Fruit fly (Drosophila melanogaster) whole organism, prepupa: ENCODE measurements around the gene CG12206.

Source experiments
- CG10631 ChIP-seq: fragments of 200-800 bp; sonication (Bioruptor generic); optimal IDR thresholded peaks from 2 replicates; lab custom pipeline; 2016; ENCODE audit warnings: missing biosample characterization, missing genetic modification characterization
- CG10669 ChIP-seq: fragments of 200-800 bp; sonication (Bioruptor generic); optimal IDR thresholded peaks from 3 replicates; lab custom pipeline; 2018; ENCODE audit warnings: missing biosample characterization, mild to moderate bottlenecking, missing genetic modification characterization, moderate library complexity
- CG11762 ChIP-seq: fragments of 200-800 bp; sonication (Bioruptor generic); optimal IDR thresholded peaks from 3 replicates; lab custom pipeline; 2016; ENCODE audit warnings: missing biosample characterization, missing genetic modification characterization; ENCODE audit not compliant: insufficient read depth
- CG11902 ChIP-seq: fragments of 200-800 bp; sonication (Bioruptor generic); optimal IDR thresholded peaks from 3 replicates; lab custom pipeline; 2016; ENCODE audit warnings: missing biosample characterization, missing genetic modification characterization
- CG15336 ChIP-seq: fragments of 200-800 bp; sonication (Bioruptor generic); IDR thresholded peaks from 2 replicates; pipeline ENCODE4 v1.3.6; 2022; ENCODE audit warnings: missing biosample characterization, missing genetic modification characterization
- CG1621 ChIP-seq: fragments of 200-800 bp; sonication (Bioruptor generic); optimal IDR thresholded peaks from 3 replicates; lab custom pipeline; 2018; ENCODE audit warnings: missing biosample characterization, mild to moderate bottlenecking, missing genetic modification characterization
- CG16779 ChIP-seq: fragments of 200-800 bp; sonication (Bioruptor generic); optimal IDR thresholded peaks from 3 replicates; lab custom pipeline; 2017; ENCODE audit warnings: missing biosample characterization, mild to moderate bottlenecking, missing genetic modification characterization
- CG3032 ChIP-seq: fragments of 200-800 bp; optimal IDR thresholded peaks from 2 replicates; lab custom pipeline; 2019; ENCODE audit warnings: missing biosample characterization, mild to moderate bottlenecking, missing genetic modification characterization, moderate library complexity
- CG32006 ChIP-seq: fragments of 200-800 bp; sonication (Bioruptor generic); optimal IDR thresholded peaks from 3 replicates; lab custom pipeline; 2017; ENCODE audit warnings: missing biosample characterization, mild to moderate bottlenecking, missing genetic modification characterization
- CG34406 ChIP-seq: fragments of 200-800 bp; sonication (Bioruptor generic); optimal IDR thresholded peaks from 3 replicates; lab custom pipeline; 2016; ENCODE audit warnings: missing biosample characterization, missing genetic modification characterization
- CG3919 ChIP-seq: fragments of 200-800 bp; sonication (Bioruptor generic); optimal IDR thresholded peaks from 3 replicates; lab custom pipeline; 2016; ENCODE audit warnings: missing biosample characterization, missing genetic modification characterization
- CG6163 ChIP-seq: fragments of 200-800 bp; sonication (Bioruptor generic); IDR thresholded peaks from 3 replicates; pipeline ENCODE4 v1.3.6; 2022; ENCODE audit warnings: missing biosample characterization, missing genetic modification characterization
- CG6276 ChIP-seq: fragments of 200-800 bp; sonication (Bioruptor generic); optimal IDR thresholded peaks from 2 replicates; lab custom pipeline; 2017; ENCODE audit warnings: missing biosample characterization, mild to moderate bottlenecking, missing genetic modification characterization
- CG6792 ChIP-seq: fragments of 200-800 bp; sonication (Bioruptor generic); optimal IDR thresholded peaks from 3 replicates; lab custom pipeline; 2016; ENCODE audit warnings: missing biosample characterization, missing genetic modification characterization
- CG6808 ChIP-seq: fragments of 200-800 bp; sonication (Bioruptor generic); optimal IDR thresholded peaks from 3 replicates; lab custom pipeline; 2017; ENCODE audit warnings: missing biosample characterization, missing genetic modification characterization, mild to moderate bottlenecking, moderate library complexity, missing genetic modification reagents
- CG6854 ChIP-seq: fragments of 200-800 bp; sonication (Bioruptor generic); optimal IDR thresholded peaks from 2 replicates; lab custom pipeline; 2017; ENCODE audit warnings: missing biosample characterization, mild to moderate bottlenecking, missing genetic modification characterization
- CG7368 ChIP-seq: fragments of 200-800 bp; sonication (Bioruptor generic); optimal IDR thresholded peaks from 3 replicates; lab custom pipeline; 2016; ENCODE audit warnings: missing biosample characterization, missing genetic modification characterization
- CG8119 ChIP-seq: fragments of 200-800 bp; sonication (Bioruptor generic); IDR thresholded peaks from 3 replicates; pipeline ENCODE4 v1.3.6; 2022; ENCODE audit warnings: missing biosample characterization, missing genetic modification characterization
- CG8319 ChIP-seq: fragments of 200-800 bp; sonication (Bioruptor generic); optimal IDR thresholded peaks from 3 replicates; lab custom pipeline; 2016; ENCODE audit warnings: missing biosample characterization, missing genetic modification characterization
- CG9139 ChIP-seq: fragments of 200-800 bp; sonication (Bioruptor generic); optimal IDR thresholded peaks from 3 replicates; lab custom pipeline; 2017; ENCODE audit warnings: missing biosample characterization, mild to moderate bottlenecking, missing genetic modification characterization
- Eip78C ChIP-seq: fragments of 200-800 bp; sonication (Bioruptor generic); peaks from one replicate; lab custom pipeline; 2016; ENCODE audit warnings: missing biosample characterization, missing genetic modification characterization
- Eip93F ChIP-seq: fragments of 200-800 bp; sonication (Bioruptor generic); optimal IDR thresholded peaks from 2 replicates; lab custom pipeline; 2016; ENCODE audit warnings: missing biosample characterization, mild to moderate bottlenecking, missing genetic modification characterization
- Ets96B ChIP-seq: fragments of 200-800 bp; optimal IDR thresholded peaks from 2 replicates; lab custom pipeline; 2019; ENCODE audit warnings: missing biosample characterization, mild to moderate bottlenecking, missing genetic modification characterization, moderate library complexity
- Gug ChIP-seq: fragments of 200-800 bp; sonication (Bioruptor generic); IDR thresholded peaks from 2 replicates; pipeline ENCODE4 v1.3.6; 2022; ENCODE audit warnings: missing biosample characterization, missing genetic modification characterization
- Hr38 ChIP-seq: sonication (Bioruptor generic); optimal IDR thresholded peaks from 2 replicates; lab custom pipeline; 2016; ENCODE audit warnings: missing biosample characterization, missing genetic modification characterization
- Hr4 ChIP-seq: fragments of 200-800 bp; sonication (Bioruptor generic); optimal IDR thresholded peaks from 3 replicates; lab custom pipeline; 2016; ENCODE audit warnings: missing biosample characterization, missing genetic modification characterization
- Lpt ChIP-seq: fragments of 200-800 bp; sonication (Bioruptor generic); optimal IDR thresholded peaks from 3 replicates; lab custom pipeline; 2016; ENCODE audit warnings: missing biosample characterization, missing genetic modification characterization
- Met ChIP-seq: fragments of 200-800 bp; sonication (Bioruptor generic); optimal IDR thresholded peaks from 3 replicates; lab custom pipeline; 2016; ENCODE audit warnings: missing biosample characterization, missing genetic modification characterization
- OdsH ChIP-seq: fragments of 200-800 bp; sonication (Bioruptor generic); optimal IDR thresholded peaks from 3 replicates; lab custom pipeline; 2016; ENCODE audit warnings: missing biosample characterization, missing genetic modification characterization
- Sox102F ChIP-seq: fragments of 200-800 bp; sonication (Bioruptor generic); optimal IDR thresholded peaks from 2 replicates; lab custom pipeline; 2016; ENCODE audit warnings: missing biosample characterization, mild to moderate bottlenecking, missing genetic modification characterization
- Sox15 ChIP-seq: fragments of 200-800 bp; sonication (Bioruptor generic); optimal IDR thresholded peaks from 3 replicates; lab custom pipeline; 2016; ENCODE audit warnings: missing biosample characterization, missing genetic modification characterization
- achi ChIP-seq: fragments of 200-800 bp; sonication (Bioruptor generic); optimal IDR thresholded peaks from 3 replicates; lab custom pipeline; 2016; ENCODE audit warnings: missing biosample characterization, missing genetic modification characterization
- acj6 ChIP-seq: fragments of 200-800 bp; sonication (Bioruptor generic); optimal IDR thresholded peaks from 3 replicates; lab custom pipeline; 2016; ENCODE audit warnings: missing biosample characterization, missing genetic modification characterization
- cyc ChIP-seq: fragments of 200-800 bp; sonication (Bioruptor generic); optimal IDR thresholded peaks from 3 replicates; lab custom pipeline; 2016; ENCODE audit warnings: missing biosample characterization, missing genetic modification characterization
- dac ChIP-seq: fragments of 200-800 bp; sonication (Bioruptor generic); optimal IDR thresholded peaks from 2 replicates; lab custom pipeline; 2017; ENCODE audit warnings: missing biosample characterization, mild to moderate bottlenecking, missing genetic modification characterization
- eg ChIP-seq: fragments of 200-800 bp; sonication (Bioruptor generic); IDR thresholded peaks from 3 replicates; pipeline ENCODE4 v1.3.6; 2022; ENCODE audit warnings: missing biosample characterization, missing genetic modification characterization
- esn ChIP-seq: fragments of 200-800 bp; sonication (Bioruptor generic); optimal IDR thresholded peaks from 2 replicates; lab custom pipeline; 2016; ENCODE audit warnings: missing biosample characterization, mild to moderate bottlenecking, missing genetic modification characterization, moderate library complexity
- fd59A ChIP-seq: fragments of 200-800 bp; sonication (Bioruptor generic); optimal IDR thresholded peaks from 2 replicates; lab custom pipeline; 2017; ENCODE audit warnings: missing biosample characterization, mild to moderate bottlenecking, missing genetic modification characterization, missing genetic modification reagents
- fd85E ChIP-seq: fragments of 200-800 bp; sonication (Bioruptor generic); optimal IDR thresholded peaks from 3 replicates; lab custom pipeline; 2016; ENCODE audit warnings: missing biosample characterization, missing genetic modification characterization
- net ChIP-seq: fragments of 200-800 bp; sonication (Bioruptor generic); optimal IDR thresholded peaks from 3 replicates; lab custom pipeline; 2016; ENCODE audit warnings: missing biosample characterization, missing genetic modification characterization
- salr ChIP-seq, 2 experiments: fragments of 200-800 bp; sonication (Bioruptor generic); optimal IDR thresholded peaks; 3 replicates each; lab custom pipeline; 2016 to 2018; ENCODE audit warnings: missing biosample characterization in 2 of 2, missing genetic modification characterization in 2 of 2, mild to moderate bottlenecking in 1 of 2
- spab ChIP-seq: fragments of 200-800 bp; sonication (Bioruptor generic); optimal IDR thresholded peaks from 2 replicates; lab custom pipeline; 2017; ENCODE audit warnings: missing biosample characterization, mild to moderate bottlenecking, missing genetic modification characterization, missing genetic modification reagents
- ss ChIP-seq, 2 experiments: fragments of 200-800 bp; sonication (Bioruptor generic); optimal IDR thresholded peaks; 2 replicates in 1 of 2; 3 replicates in 1 of 2; lab custom pipeline; 2017 to 2018; ENCODE audit warnings: mild to moderate bottlenecking in 2 of 2, missing biosample characterization in 2 of 2, missing genetic modification characterization in 2 of 2, moderate library complexity in 1 of 2

CG12206 gene

dm6 chrX:3482119-3483014 is 8.0 kb upstream of the CG12206 start, which contains the start of the genes CG10804 and CG10802 (continued):
- TF ChIP-seq CG3032 (tag; lab: Kevin White, UChicago) (peak; percentile 60), Gug (GFP tag; lab: Robert Waterston, UW) (peak; percentile 69), OdsH (peak; percentile 70), salr (GFP tag; optimal IDR thresholded peaks at IDR 0.05; lab: Kevin White, UChicago) (peak in 1 of 2 experiments; percentile 65), esn (GFP tag; lab: Kevin White, UChicago) (peak; percentile 77), cyc (GFP tag; lab: Kevin White, UChicago) (peak; percentile 79), CG11762 (GFP tag; lab: Kevin White, UChicago) (peak; percentile 17)

dm6 chrX:3481034-3481433 is 6.7 kb upstream of the CG12206 start:
- TF ChIP-seq Met (GFP tag; lab: Kevin White, UChicago) (no peak), Gug (GFP tag; lab: Robert Waterston, UW) (no peak), CG16779 (tag; lab: Kevin White, UChicago) (no peak), eg (GFP tag; lab: Robert Waterston, UW) (peak; percentile 46; the same call in 1 of the 3 replicates)

- TF ChIP-seq CG10631 (GFP tag; lab: Kevin White, UChicago): peak; percentile 75
- TF ChIP-seq CG34406 (GFP tag; lab: Kevin White, UChicago): peak; percentile 69
- peak; percentile 64 for TF ChIP-seq CG11762 (GFP tag; lab: Kevin White, UChicago)
- peak; percentile 85 for TF ChIP-seq CG6163
- peak; percentile 81 for TF ChIP-seq acj6 (GFP tag; lab: Kevin White, UChicago)
- peak; percentile 80 for TF ChIP-seq Sox102F (GFP tag; lab: Kevin White, UChicago)
- peak; percentile 72 for TF ChIP-seq net
- TF ChIP-seq Lpt (GFP tag; lab: Kevin White, UChicago): peak; percentile 63
- TF ChIP-seq Gug (GFP tag; lab: Robert Waterston, UW): peak; percentile 63
- TF ChIP-seq Met (GFP tag; lab: Kevin White, UChicago): peak; percentile 81
- TF ChIP-seq OdsH: peak; percentile 78
- peak; percentile 67 for TF ChIP-seq CG6792 (GFP tag; lab: Kevin White, UChicago)
- peak; percentile 82 for TF ChIP-seq achi (GFP tag; lab: Kevin White, UChicago)
- no peak for TF ChIP-seq Eip93F (GFP tag; lab: Kevin White, UChicago)
- TF ChIP-seq CG15336: peak; percentile 80
- TF ChIP-seq Hr4 (GFP tag; lab: Kevin White, UChicago): peak; percentile 83
- TF ChIP-seq CG8319 (GFP tag; lab: Kevin White, UChicago): peak; percentile 48
- peak; percentile 82 for TF ChIP-seq CG3919 (GFP tag; lab: Kevin White, UChicago)
- peak; percentile 61 for TF ChIP-seq Ets96B (tag; lab: Kevin White, UChicago)
- peak; percentile 95 for TF ChIP-seq Eip78C
- TF ChIP-seq CG10669 (GFP tag; lab: Kevin White, UChicago): peak; percentile 66
- TF ChIP-seq cyc (GFP tag; lab: Kevin White, UChicago): peak; percentile 77
- peak; percentile 72 for TF ChIP-seq CG6276 (GFP tag; lab: Kevin White, UChicago)
- peak; percentile 50 for TF ChIP-seq fd59A (GFP tag; lab: Kevin White, UChicago)
- TF ChIP-seq CG11902: peak; percentile 40
- peak; percentile 83 for TF ChIP-seq esn (GFP tag; lab: Kevin White, UChicago)
- peak; percentile 63 for TF ChIP-seq dac (GFP tag; lab: Kevin White, UChicago)
- TF ChIP-seq Sox15: peak; percentile 50
- no peak for TF ChIP-seq CG6854 (GFP tag; lab: Kevin White, UChicago)
- TF ChIP-seq CG16779 (tag; lab: Kevin White, UChicago): peak; percentile 6
- TF ChIP-seq salr (GFP tag; optimal IDR thresholded peaks at IDR 0.05; lab: Kevin White, UChicago): peak; percentile 23 to 70
- TF ChIP-seq spab (GFP tag; lab: Kevin White, UChicago): peak; percentile 59
- peak; percentile 23 to 65 for TF ChIP-seq ss (GFP tag; optimal IDR thresholded peaks at IDR 0.05; lab: Kevin White, UChicago)
- peak; percentile 77 for TF ChIP-seq eg (GFP tag; lab: Robert Waterston, UW)
- peak; percentile 78 for TF ChIP-seq CG8119 (GFP tag; lab: Robert Waterston, UW)
- TF ChIP-seq CG9139: peak; percentile 32
- TF ChIP-seq CG1621 (tag; lab: Kevin White, UChicago): peak; percentile 57
- TF ChIP-seq CG32006 (GFP tag; lab: Kevin White, UChicago): peak; percentile 85
- peak; percentile 53 for TF ChIP-seq CG6808
- peak; percentile 58 for TF ChIP-seq CG7368 (GFP tag; lab: Kevin White, UChicago)
- TF ChIP-seq Hr38: no peak
- no peak for TF ChIP-seq fd85E
These were observed 1.7 kb upstream of the CG12206 start for dm6 chrX:3476009-3476408.
